Fruit fly (Drosophila melanogaster) whole organism, embryonic: ENCODE measurements around the gene Alh.
A peak's percentile ranks its signal among the peaks of the same experiment; 100 is the strongest.

Experiments
- ATbp ChIP-seq: fragments of 200-800 bp; sonication (Bioruptor generic); optimal IDR thresholded peaks from 2 replicates; lab custom pipeline; 2017; ENCODE audit warnings: missing biosample characterization, mild to moderate bottlenecking, missing genetic modification characterization, missing genetic modification reagents
- Blimp-1 ChIP-seq: fragments of 200-800 bp; sonication (Bioruptor generic); optimal IDR thresholded peaks from 3 replicates; lab custom pipeline; 2018; ENCODE audit warnings: missing biosample characterization, missing genetic modification characterization, mild to moderate bottlenecking, moderate library complexity, missing genetic modification reagents
- BtbVII ChIP-seq: fragments of 200-800 bp; sonication (Bioruptor generic); optimal IDR thresholded peaks from 3 replicates; lab custom pipeline; 2017; ENCODE audit warnings: missing biosample characterization, mild to moderate bottlenecking, missing genetic modification characterization
- CG1024 ChIP-seq: fragments of 200-800 bp; sonication (Bioruptor generic); IDR thresholded peaks from 2 replicates; pipeline ENCODE4 v1.3.6; 2022; ENCODE audit warnings: missing biosample characterization, missing genetic modification characterization
- CG10462 ChIP-seq: fragments of 200-800 bp; sonication (Bioruptor generic); optimal IDR thresholded peaks from 2 replicates; lab custom pipeline; 2016; ENCODE audit warnings: missing biosample characterization, missing genetic modification characterization
- CG10654 ChIP-seq: fragments of 200-800 bp; sonication (Bioruptor generic); optimal IDR thresholded peaks from 2 replicates; lab custom pipeline; 2016; ENCODE audit warnings: missing biosample characterization, missing genetic modification characterization
- CG1233 ChIP-seq: fragments of 200-800 bp; sonication (Bioruptor generic); optimal IDR thresholded peaks from 4 replicates; lab custom pipeline; 2018; ENCODE audit warnings: missing biosample characterization, mild to moderate bottlenecking, missing genetic modification characterization
- CG12659 ChIP-seq: fragments of 200-800 bp; sonication (Bioruptor generic); optimal IDR thresholded peaks from 3 replicates; lab custom pipeline; 2017; ENCODE audit warnings: mild to moderate bottlenecking, missing biosample characterization, missing genetic modification reagents, missing genetic modification characterization
- CG12769 ChIP-seq: fragments of 200-800 bp; sonication (Bioruptor generic); optimal IDR thresholded peaks from 2 replicates; lab custom pipeline; 2019; ENCODE audit warnings: missing biosample characterization, mild to moderate bottlenecking, missing genetic modification characterization, moderate library complexity
- CG13775 ChIP-seq: fragments of 200-800 bp; sonication (Bioruptor generic); optimal IDR thresholded peaks from 3 replicates; lab custom pipeline; 2017; ENCODE audit warnings: missing biosample characterization, mild to moderate bottlenecking, missing genetic modification characterization
- CG17186 ChIP-seq: fragments of 200-800 bp; sonication (Bioruptor generic); optimal IDR thresholded peaks from 3 replicates; lab custom pipeline; 2017; ENCODE audit warnings: missing biosample characterization, missing genetic modification reagents, missing genetic modification characterization
- CG17385 ChIP-seq: fragments of 200-800 bp; sonication (Bioruptor generic); optimal IDR thresholded peaks from 3 replicates; lab custom pipeline; 2018; ENCODE audit warnings: missing biosample characterization, mild to moderate bottlenecking, missing genetic modification characterization
- CG1792 ChIP-seq: fragments of 200-800 bp; sonication (Bioruptor generic); optimal IDR thresholded peaks from 2 replicates; lab custom pipeline; 2016; ENCODE audit warnings: missing biosample characterization, missing genetic modification characterization
- CG18011 ChIP-seq: fragments of 200-800 bp; sonication (Bioruptor generic); optimal IDR thresholded peaks from 2 replicates; lab custom pipeline; 2017; ENCODE audit warnings: missing biosample characterization, missing genetic modification characterization, mild to moderate bottlenecking, moderate library complexity, missing genotype
- CG2678 ChIP-seq: fragments of 200-800 bp; sonication (Bioruptor generic); optimal IDR thresholded peaks from 3 replicates; lab custom pipeline; 2019; ENCODE audit warnings: missing biosample characterization, mild to moderate bottlenecking, missing genetic modification characterization, moderate library complexity
- CG32767 ChIP-seq: fragments of 200-800 bp; sonication (Bioruptor generic); IDR thresholded peaks from 2 replicates; pipeline ENCODE4 v1.3.6; 2022; ENCODE audit warnings: missing biosample characterization, missing genetic modification characterization
- CG4360 ChIP-seq: fragments of 200-800 bp; sonication (Bioruptor generic); IDR thresholded peaks from 2 replicates; pipeline ENCODE4 v1.3.6; 2022; ENCODE audit warnings: missing biosample characterization, missing genetic modification characterization
- CG4820 ChIP-seq: fragments of 200-800 bp; sonication (Bioruptor generic); optimal IDR thresholded peaks from 3 replicates; lab custom pipeline; 2016; ENCODE audit warnings: missing biosample characterization, missing genetic modification characterization
- CG5180 ChIP-seq: fragments of 200-800 bp; sonication (Bioruptor generic); optimal IDR thresholded peaks from 3 replicates; lab custom pipeline; 2017; ENCODE audit warnings: missing biosample characterization, missing genetic modification characterization, mild to moderate bottlenecking, moderate library complexity, missing genetic modification reagents
- CG8281 ChIP-seq: fragments of 200-800 bp; sonication (Bioruptor generic); optimal IDR thresholded peaks from 2 replicates; lab custom pipeline; 2018; ENCODE audit warnings: missing biosample characterization, mild to moderate bottlenecking, missing genetic modification characterization, moderate library complexity
- CG9437 ChIP-seq: fragments of 200-800 bp; sonication (Bioruptor generic); optimal IDR thresholded peaks from 2 replicates; lab custom pipeline; 2018; ENCODE audit warnings: missing biosample characterization, mild to moderate bottlenecking, missing genetic modification characterization
- Dad ChIP-seq: fragments of 200-800 bp; sonication (Bioruptor generic); optimal IDR thresholded peaks from 3 replicates; lab custom pipeline; 2016; ENCODE audit warnings: missing biosample characterization, missing genetic modification characterization
- Dbx ChIP-seq: fragments of 200-800 bp; sonication (Bioruptor generic); IDR thresholded peaks from 3 replicates; pipeline ENCODE4 v1.3.6; 2022; ENCODE audit warnings: missing biosample characterization, missing genetic modification characterization
- Fer1 ChIP-seq: fragments of 200-800 bp; sonication (Bioruptor generic); optimal IDR thresholded peaks from 2 replicates; lab custom pipeline; 2017; ENCODE audit warnings: missing biosample characterization, mild to moderate bottlenecking, missing genetic modification characterization
- Fer3 ChIP-seq: fragments of 200-800 bp; sonication (Bioruptor generic); optimal IDR thresholded peaks from 2 replicates; lab custom pipeline; 2018; ENCODE audit warnings: missing biosample characterization, mild to moderate bottlenecking, missing genetic modification characterization, moderate library complexity
- HmgZ ChIP-seq: fragments of 200-800 bp; sonication (Bioruptor generic); optimal IDR thresholded peaks from 2 replicates; lab custom pipeline; 2018; ENCODE audit warnings: missing biosample characterization, mild to moderate bottlenecking, missing genetic modification characterization
- Hmx ChIP-seq: fragments of 200-800 bp; sonication (Bioruptor generic); optimal IDR thresholded peaks from 2 replicates; lab custom pipeline; 2016; ENCODE audit warnings: missing biosample characterization, missing genetic modification characterization
- Hr78 ChIP-seq, 2 experiments: fragments of 200-800 bp in 1 of 2; fragments of >200 bp in 1 of 2; sonication (Bioruptor generic) in 1 of 2; optimal IDR thresholded peaks; 2 replicates each; lab custom pipeline; 2017 to 2019; ENCODE audit warnings: missing biosample characterization in 2 of 2, missing genetic modification characterization in 2 of 2, mild to moderate bottlenecking in 1 of 2, moderate library complexity in 1 of 2
- Kr ChIP-seq: fragments of 200-800 bp; sonication (Bioruptor generic); optimal IDR thresholded peaks from 2 replicates; lab custom pipeline; 2017; ENCODE audit warnings: missing biosample characterization, mild to moderate bottlenecking, missing genetic modification characterization
- Nf-YA ChIP-seq: fragments of 200-800 bp; sonication (Bioruptor generic); IDR thresholded peaks from 2 replicates; pipeline ENCODE4 v1.3.6; 2022; ENCODE audit warnings: missing biosample characterization, missing genetic modification characterization
- Optix ChIP-seq: fragments of 200-800 bp; sonication (Bioruptor generic); IDR thresholded peaks from 3 replicates; pipeline ENCODE4 v1.3.6; 2022; ENCODE audit warnings: missing biosample characterization, missing genetic modification characterization
- Pdp1 ChIP-seq, 2 experiments: fragments of 200-800 bp; sonication (Bioruptor generic); optimal IDR thresholded peaks; 3 replicates each; lab custom pipeline; 2016; ENCODE audit warnings: missing biosample characterization in 2 of 2, missing genetic modification characterization in 2 of 2, mild to moderate bottlenecking in 1 of 2, moderate library complexity in 1 of 2
- Six4 ChIP-seq: fragments of 200-800 bp; sonication (Bioruptor generic); optimal IDR thresholded peaks from 2 replicates; lab custom pipeline; 2016; ENCODE audit warnings: missing biosample characterization, missing genetic modification characterization
- da ChIP-seq: fragments of 200-800 bp; sonication (Bioruptor generic); optimal IDR thresholded peaks from 2 replicates; lab custom pipeline; 2016; ENCODE audit warnings: missing biosample characterization, missing genetic modification characterization
- danr ChIP-seq: fragments of 200-800 bp; sonication (Bioruptor generic); IDR thresholded peaks from 2 replicates; pipeline ENCODE4 v1.3.6; 2022; ENCODE audit warnings: missing biosample characterization, missing genetic modification characterization
- fd96Cb ChIP-seq: fragments of 200-800 bp; sonication (Bioruptor generic); optimal IDR thresholded peaks from 2 replicates; lab custom pipeline; 2018; ENCODE audit warnings: missing biosample characterization, mild to moderate bottlenecking, missing genetic modification characterization, moderate library complexity
- gcm2 ChIP-seq: fragments of 200-800 bp; sonication (Bioruptor generic); optimal IDR thresholded peaks from 2 replicates; lab custom pipeline; 2016; ENCODE audit warnings: missing biosample characterization, missing genetic modification characterization
- hkb ChIP-seq, 2 experiments: fragments of 200-800 bp in 1 of 2; fragments of >200 bp in 1 of 2; sonication (Bioruptor generic) in 1 of 2; IDR thresholded peaks in 1 of 2; optimal IDR thresholded peaks in 1 of 2; 2 replicates each; pipeline versions ENCODE4 v1.3.6 to Lab custom; 2017 to 2022; ENCODE audit warnings: missing biosample characterization in 1 of 2, missing genetic modification characterization in 1 of 2
- insv ChIP-seq, 2 experiments: fragments of 200-800 bp; sonication (Bioruptor generic); optimal IDR thresholded peaks; 3 replicates each; lab custom pipeline; 2016 to 2018; ENCODE audit warnings: missing biosample characterization in 2 of 2, missing genetic modification characterization in 2 of 2
- kah ChIP-seq: fragments of 200-800 bp; sonication (Bioruptor generic); optimal IDR thresholded peaks from 2 replicates; lab custom pipeline; 2018; ENCODE audit warnings: missing biosample characterization, mild to moderate bottlenecking, missing genetic modification characterization
- ken ChIP-seq: fragments of 200-800 bp; sonication (Bioruptor generic); IDR thresholded peaks from 3 replicates; pipeline ENCODE4 v1.3.6; 2022; ENCODE audit warnings: missing biosample characterization, missing genetic modification characterization
- lbe ChIP-seq: fragments of 200-800 bp; sonication (Bioruptor generic); optimal IDR thresholded peaks from 2 replicates; lab custom pipeline; 2016; ENCODE audit warnings: missing biosample characterization, mild to moderate bottlenecking, missing genetic modification characterization
- lov ChIP-seq, 2 experiments: fragments of 200-800 bp in 1 of 2; fragments of >200 bp in 1 of 2; sonication (Bioruptor generic) in 1 of 2; IDR thresholded peaks in 1 of 2; optimal IDR thresholded peaks in 1 of 2; 2 replicates in 1 of 2; 3 replicates in 1 of 2; pipeline versions ENCODE4 v1.3.6 to Lab custom; 2017 to 2022; ENCODE audit warnings: missing biosample characterization in 1 of 2, missing genetic modification characterization in 1 of 2
- pum ChIP-seq: fragments of 200-800 bp; sonication (Bioruptor generic); optimal IDR thresholded peaks from 2 replicates; lab custom pipeline; 2016; ENCODE audit warnings: missing biosample characterization, missing genetic modification characterization
- sd ChIP-seq: fragments of 200-800 bp; sonication (Bioruptor generic); optimal IDR thresholded peaks from 3 replicates; lab custom pipeline; 2018; ENCODE audit warnings: missing biosample characterization, mild to moderate bottlenecking, missing genetic modification characterization, moderate library complexity
- tx ChIP-seq: fragments of 200-800 bp; sonication (Bioruptor generic); optimal IDR thresholded peaks from 2 replicates; lab custom pipeline; 2016; ENCODE audit warnings: missing biosample characterization, missing genetic modification characterization
- wdn ChIP-seq: fragments of 200-800 bp; sonication (Bioruptor generic); IDR thresholded peaks from 2 replicates; pipeline ENCODE4 v1.3.6; 2022; ENCODE audit warnings: missing biosample characterization, missing genetic modification characterization
- wek ChIP-seq: fragments of 200-800 bp; sonication (Bioruptor generic); optimal IDR thresholded peaks from 3 replicates; lab custom pipeline; 2018; ENCODE audit warnings: missing biosample characterization, mild to moderate bottlenecking, missing genetic modification characterization, moderate library complexity
- zfh1 ChIP-seq: fragments of 200-800 bp; sonication (Bioruptor generic); IDR thresholded peaks from 3 replicates; pipeline ENCODE4 v1.3.6; 2022; ENCODE audit warnings: missing biosample characterization, missing genetic modification characterization

Alh gene

DNA sequence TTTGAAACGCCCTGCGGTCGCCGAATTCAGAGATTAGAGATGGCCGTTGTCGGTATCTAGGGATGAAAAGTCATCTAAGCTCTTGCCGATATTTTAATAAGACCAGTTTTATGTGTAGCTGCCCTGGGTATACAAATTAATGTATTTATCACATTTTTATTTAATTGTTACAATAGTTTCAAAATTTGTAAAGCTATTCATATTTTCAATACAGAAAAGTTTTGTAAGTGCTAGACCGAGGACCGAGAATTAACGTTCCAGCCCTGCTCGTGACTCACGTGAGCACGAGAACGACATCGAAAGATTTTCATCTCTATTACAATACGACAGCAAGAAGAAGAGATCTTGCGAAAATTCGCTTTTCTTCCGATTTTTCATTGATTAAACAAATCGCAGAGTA lies 56.9 kb downstream of the Alh start, which contains the start of the genes CG1105 and CG1965 (continued):
- peak; percentile 84 for TF ChIP-seq CG18011 (GFP tag; lab: Kevin White, UChicago)
- peak; percentile 96 for TF ChIP-seq CG12659 (GFP tag; lab: Kevin White, UChicago)
- TF ChIP-seq tx, result peak; percentile 92
- no peak for TF ChIP-seq CG5180 (GFP tag; lab: Kevin White, UChicago)
- peak; percentile 92 for TF ChIP-seq Dad (GFP tag; lab: Kevin White, UChicago)
- peak; percentile 93 for TF ChIP-seq CG10654 (GFP tag; lab: Kevin White, UChicago)
- TF ChIP-seq wek (GFP tag; lab: Kevin White, UChicago), result peak; percentile 45
- peak; percentile 95 for TF ChIP-seq pum (GFP tag; lab: Kevin White, UChicago)
- peak; percentile 75 for TF ChIP-seq CG9437 (GFP tag; lab: Kevin White, UChicago)
- peak; percentile 58 for TF ChIP-seq ATbp (GFP tag; lab: Kevin White, UChicago)
- TF ChIP-seq CG4360 (GFP tag; lab: Robert Waterston, UW), result peak; percentile 58
- TF ChIP-seq CG10462 (GFP tag; lab: Kevin White, UChicago), result peak; percentile 90
- TF ChIP-seq Hmx (GFP tag; lab: Kevin White, UChicago), result peak; percentile 85
- peak; percentile 70 for TF ChIP-seq gcm2 (GFP tag; lab: Kevin White, UChicago)
- peak; percentile 83 for TF ChIP-seq lbe
- peak; percentile 84 for TF ChIP-seq CG17186 (GFP tag; lab: Kevin White, UChicago)
- TF ChIP-seq CG1792 (GFP tag; lab: Kevin White, UChicago), result peak; percentile 88
- TF ChIP-seq hkb (optimal IDR thresholded peaks at IDR 0.05; lab: Kevin White, UChicago), result peak; percentile 64
- TF ChIP-seq hkb (GFP tag; IDR thresholded peaks at IDR 0.05; lab: Robert Waterston, UW), result peak; percentile 84
- TF ChIP-seq danr (GFP tag; lab: Robert Waterston, UW), result peak; percentile 79; the same call in 1 of the 2 replicates
- TF ChIP-seq Nf-YA (GFP tag; lab: Robert Waterston, UW), result peak; percentile 77
- TF ChIP-seq zfh1 (GFP tag; lab: Robert Waterston, UW), result peak; percentile 95
- TF ChIP-seq wdn (GFP tag; lab: Robert Waterston, UW), result peak; percentile 79
- TF ChIP-seq CG32767 (GFP tag; lab: Robert Waterston, UW), result peak; percentile 88
- TF ChIP-seq Six4, result peak; percentile 94
- TF ChIP-seq insv (GFP tag; optimal IDR thresholded peaks at IDR 0.05; lab: Kevin White, UChicago), result peak in 1 of 2 experiments; percentile 57
- TF ChIP-seq CG4820, result peak; percentile 92
- TF ChIP-seq Fer1 (GFP tag; lab: Kevin White, UChicago), result peak; percentile 86
- peak; percentile 91 for TF ChIP-seq CG2678 (tag; lab: Kevin White, UChicago)

DNA sequence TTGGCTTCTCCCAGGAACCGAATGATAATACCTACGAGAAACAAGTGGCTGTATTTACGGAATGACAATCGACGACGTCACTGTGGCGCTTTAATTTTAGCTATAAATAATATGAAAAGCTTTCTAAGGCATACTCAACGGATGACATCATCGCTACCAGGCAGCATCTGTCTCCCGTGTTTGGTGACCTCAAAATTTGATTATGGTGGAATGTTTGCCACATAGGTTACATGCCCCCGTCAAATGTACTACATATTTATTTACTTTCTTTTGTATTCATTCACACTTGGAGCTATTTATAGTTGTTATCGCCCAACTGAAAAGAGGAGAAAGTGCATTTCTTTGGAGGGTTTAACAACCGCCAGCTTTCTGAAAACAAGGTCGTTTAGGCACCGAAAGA lies 57.7 kb downstream of the Alh start:
- TF ChIP-seq CG8281 (tag; lab: Kevin White, UChicago), result peak; percentile 4
- TF ChIP-seq da (GFP tag; lab: Kevin White, UChicago), result no peak
- no peak for TF ChIP-seq fd96Cb (tag; lab: Kevin White, UChicago)
- peak; percentile 35 for TF ChIP-seq CG12769
- peak; percentile 89 for TF ChIP-seq sd
- TF ChIP-seq Optix (GFP tag; lab: Robert Waterston, UW), result no peak
- TF ChIP-seq Fer3 (tag; lab: Kevin White, UChicago), result no peak
- TF ChIP-seq Pdp1 (GFP tag; optimal IDR thresholded peaks at IDR 0.05; lab: Kevin White, UChicago), result no peak
- TF ChIP-seq Kr (GFP tag; lab: Kevin White, UChicago), result no peak
- no peak for TF ChIP-seq lov (optimal IDR thresholded peaks at IDR 0.05; lab: Kevin White, UChicago)
- TF ChIP-seq lov (GFP tag; IDR thresholded peaks at IDR 0.05; lab: Robert Waterston, UW), result no peak
- no peak for TF ChIP-seq CG1024 (GFP tag; lab: Robert Waterston, UW)
- TF ChIP-seq Hr78 (GFP tag; optimal IDR thresholded peaks at IDR 0.05; lab: Kevin White, UChicago), result peak in 1 of 2 experiments; percentile 72
- no peak for TF ChIP-seq CG1233 (GFP tag; lab: Kevin White, UChicago)
- no peak for TF ChIP-seq Dbx (GFP tag; lab: Robert Waterston, UW)
- no peak for TF ChIP-seq HmgZ (tag; lab: Kevin White, UChicago)
- peak; percentile 15 for TF ChIP-seq kah (GFP tag; lab: Kevin White, UChicago)
- 0 out of 3 replicates have a peak, but pooled peaks have one; percentile 32 for TF ChIP-seq ken (GFP tag; lab: Robert Waterston, UW)
- no peak for TF ChIP-seq CG17385 (GFP tag; lab: Kevin White, UChicago)
- peak; percentile 27 for TF ChIP-seq Blimp-1 (GFP tag; lab: Kevin White, UChicago)
- no peak for TF ChIP-seq CG13775 (GFP tag; lab: Kevin White, UChicago)
- TF ChIP-seq BtbVII (GFP tag; lab: Kevin White, UChicago), result peak; percentile 4
